Fruit fly (Drosophila melanogaster) Kc167 (cell line): ENCODE results near the gene CG9547.

Experiments
- Myc ChIP-seq: fragments of >200 bp; optimal IDR thresholded peaks from 2 replicates; lab custom pipeline; 2017; ENCODE audit warnings: missing external identifiers
- Sin3A ChIP-seq: fragments of >200 bp; optimal IDR thresholded peaks from 2 replicates; lab custom pipeline; 2018; ENCODE audit warnings: missing external identifiers
- insv ChIP-seq: fragments of >200 bp; optimal IDR thresholded peaks from 3 replicates; lab custom pipeline; 2018; ENCODE audit warnings: missing external identifiers

dm6 chr2L:6532977-6533376, 38.6 kb upstream of the CG9547 start:
- TF ChIP-seq Myc (lab: Kevin White, UChicago) (no peak), insv (lab: Kevin White, UChicago) (no peak), Sin3A (lab: Kevin White, UChicago) (no peak)
